Fruit fly (Drosophila melanogaster) whole organism, prepupa: ENCODE measurements around the gene CG7789.

ENCODE experiments used
- CG6276 ChIP-seq: fragments of 200-800 bp; sonication (Bioruptor generic); optimal IDR thresholded peaks from 2 replicates; lab custom pipeline; 2017; ENCODE audit warnings: missing biosample characterization, mild to moderate bottlenecking, missing genetic modification characterization
- eg ChIP-seq: fragments of 200-800 bp; sonication (Bioruptor generic); IDR thresholded peaks from 3 replicates; pipeline ENCODE4 v1.3.6; 2022; ENCODE audit warnings: missing biosample characterization, missing genetic modification characterization

dm6 chr3R:29834759-29835709 is 32.0 kb downstream of the CG7789 start, which contains the start of gene Atg16:
- TF ChIP-seq eg (GFP tag; lab: Robert Waterston, UW): no peak
- TF ChIP-seq CG6276: no peak
